Fruit fly (Drosophila melanogaster): ENCODE measurements around the gene CG13474.
A peak's percentile ranks its signal among the peaks of the same experiment; 100 is the strongest.

The CG13474 gene

DNA sequence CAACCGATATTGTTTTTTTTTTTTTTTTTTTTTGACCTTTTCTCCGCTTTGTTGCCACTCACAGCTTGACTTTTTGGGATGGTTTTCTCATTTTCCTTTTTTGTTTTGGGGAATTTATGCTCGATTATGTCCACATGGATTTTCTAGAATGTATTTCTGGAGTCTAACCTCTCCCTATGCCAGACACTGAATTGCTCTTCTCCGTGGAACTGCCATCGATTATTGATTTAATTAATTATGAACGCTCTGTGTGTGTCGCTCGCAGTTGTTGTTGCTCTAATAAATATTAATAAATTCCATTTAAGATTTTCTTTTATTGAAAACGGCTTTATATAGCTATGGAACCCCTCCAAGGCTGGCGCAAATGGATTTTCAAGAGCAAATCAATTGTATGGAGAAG lies 41.2 kb downstream of the CG13474 start (continued):
- TF ChIP-seq CG1647 (GFP tag; optimal IDR thresholded peaks at IDR 0.05) = no peak
- peak; percentile 12 for TF ChIP-seq CG7745 (tag; optimal IDR thresholded peaks at IDR 0.05)
- TF ChIP-seq CG12071 (GFP tag; optimal IDR thresholded peaks at IDR 0.05) = no peak
- TF ChIP-seq sqz (GFP tag; optimal IDR thresholded peaks at IDR 0.05) = peak; percentile 67
- no peak for TF ChIP-seq Ptx1 (GFP tag; IDR thresholded peaks at IDR 0.05)
- TF ChIP-seq dm (GFP tag; optimal IDR thresholded peaks at IDR 0.05) = no peak

DNA sequence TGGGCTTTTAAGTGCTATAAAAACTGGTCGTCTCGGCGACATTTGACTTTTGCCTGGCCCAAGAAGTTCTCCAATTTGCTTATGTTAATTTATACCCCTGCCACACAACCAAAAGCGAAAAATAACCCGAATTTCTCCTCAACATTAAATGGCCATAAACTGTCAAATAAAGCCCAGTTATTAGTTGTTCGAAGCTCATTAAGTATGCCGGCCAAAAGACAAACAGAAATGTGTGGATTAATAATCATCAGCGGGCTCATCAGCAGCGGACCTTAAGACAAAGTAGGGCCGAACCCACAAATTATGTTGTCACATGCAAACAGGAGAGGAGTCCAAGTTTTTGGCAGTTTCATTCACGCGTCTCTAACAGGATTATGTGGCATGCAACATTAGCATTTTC lies 41.7 kb downstream of the CG13474 start:
- TF ChIP-seq dimm (GFP tag; IDR thresholded peaks at IDR 0.05) (no peak), seq (GFP tag; IDR thresholded peaks at IDR 0.05) (no peak), salm (tag; optimal IDR thresholded peaks at IDR 0.05) (no peak), Camta (GFP tag; optimal IDR thresholded peaks at IDR 0.05) (no peak), nerfin-2 (GFP tag; IDR thresholded peaks at IDR 0.05; ENCODE audit: partially characterized antibody) (no peak), lola (GFP tag; optimal IDR thresholded peaks at IDR 0.05) (no peak), Dp (GFP tag; optimal IDR thresholded peaks at IDR 0.05) (no peak), slbo (GFP tag; IDR thresholded peaks at IDR 0.05) (no peak), vvl (GFP tag; IDR thresholded peaks at IDR 0.05) (peak; percentile 22; the same call in 1 of the 2 replicates), otp (GFP tag; IDR thresholded peaks at IDR 0.05) (no peak), CG8944 (GFP tag; optimal IDR thresholded peaks at IDR 0.05) (no peak), CG8281 (tag; optimal IDR thresholded peaks at IDR 0.05) (no peak), gfzf (GFP tag; optimal IDR thresholded peaks at IDR 0.05) (no peak), Kr (GFP tag; optimal IDR thresholded peaks at IDR 0.05) (no peak), H15 (GFP tag; IDR thresholded peaks at IDR 0.05) (no peak), Mad (GFP tag; optimal IDR thresholded peaks at IDR 0.05) (no peak), zen2 (GFP tag; IDR thresholded peaks at IDR 0.05; ENCODE audit: partially characterized antibody) (no peak), CoRest (tag; optimal IDR thresholded peaks at IDR 0.05) (no peak), Vsx1 (GFP tag; optimal IDR thresholded peaks at IDR 0.05) (no peak), Med (GFP tag) (no peak), Meics (GFP tag; optimal IDR thresholded peaks at IDR 0.05) (no peak), slou (GFP tag; optimal IDR thresholded peaks at IDR 0.05) (no peak), yki (optimal IDR thresholded peaks at IDR 0.05) (no peak), psq (GFP tag; optimal IDR thresholded peaks at IDR 0.05) (no peak), BEAF-32 (GFP tag; optimal IDR thresholded peaks at IDR 0.05) (no peak), CG13287 (GFP tag; IDR thresholded peaks at IDR 0.05; ENCODE audit: partially characterized antibody) (no peak), CG12769 (tag; optimal IDR thresholded peaks at IDR 0.05) (peak; percentile 7), CG7928 (GFP tag; optimal IDR thresholded peaks at IDR 0.05) (no peak), kay (GFP tag; optimal IDR thresholded peaks at IDR 0.05) (no peak), hb (GFP tag; IDR thresholded peaks at IDR 0.05; ENCODE audit: partially characterized antibody) (no peak), mirr (GFP tag; optimal IDR thresholded peaks at IDR 0.05) (no peak), pzg (GFP tag; optimal IDR thresholded peaks at IDR 0.05) (no peak), ssp (GFP tag; IDR thresholded peaks at IDR 0.05) (no peak), Oli (tag; optimal IDR thresholded peaks at IDR 0.05) (no peak), Abd-B (GFP tag; optimal IDR thresholded peaks at IDR 0.05) (peak; percentile 4), oc (tag; optimal IDR thresholded peaks at IDR 0.05) (peak; percentile 41), Antp (GFP tag; optimal IDR thresholded peaks at IDR 0.05) (no peak), CG10565 (GFP tag; optimal IDR thresholded peaks at IDR 0.05) (no peak), CG6791 (GFP tag; IDR thresholded peaks at IDR 0.05; ENCODE audit: partially characterized antibody) (0 out of 3 replicates have a peak, but pooled peaks have one; percentile 28), Hey (tag; optimal IDR thresholded peaks at IDR 0.05) (no peak), Awh (GFP tag; IDR thresholded peaks at IDR 0.05) (peak; percentile 74), CG10209 (GFP tag; optimal IDR thresholded peaks at IDR 0.05) (no peak), Hr78 (GFP tag; optimal IDR thresholded peaks at IDR 0.05) (peak in 1 of 2 experiments; percentile 51), CG7372 (GFP tag; IDR thresholded peaks at IDR 0.05) (no peak)

Data from whole organism, embryonic.